Fruit fly (Drosophila melanogaster) whole organism, pupa: ENCODE measurements around the gene Nup205.

Experiments used
- CG12605 ChIP-seq: fragments of 200-800 bp; sonication (Bioruptor generic); IDR thresholded peaks from 2 replicates; pipeline ENCODE4 v1.3.6; 2022; ENCODE audit warnings: missing biosample characterization, missing genetic modification characterization
- CG17806 ChIP-seq: fragments of 200-800 bp; sonication (Bioruptor generic); optimal IDR thresholded peaks from 2 replicates; lab custom pipeline; 2018; ENCODE audit warnings: missing biosample characterization, mild to moderate bottlenecking, missing genetic modification characterization, moderate library complexity
- CG8301 ChIP-seq: fragments of 200-800 bp; sonication (Bioruptor generic); optimal IDR thresholded peaks from 2 replicates; lab custom pipeline; 2018; ENCODE audit warnings: missing biosample characterization, mild to moderate bottlenecking, missing genetic modification characterization
- fd96Ca ChIP-seq: fragments of 200-800 bp; sonication (Bioruptor generic); IDR thresholded peaks from 3 replicates; pipeline ENCODE4 v1.3.6; 2022; ENCODE audit warnings: missing biosample characterization, missing genetic modification characterization

- TF ChIP-seq CG12605 (GFP tag; lab: Robert Waterston, UW) (peak; percentile 46), CG8301 (tag; lab: Kevin White, UChicago) (peak; percentile 41), CG17806 (tag; lab: Kevin White, UChicago) (peak; percentile 24), fd96Ca (GFP tag; lab: Robert Waterston, UW) (peak; percentile 73; the same call in 2 of the 3 replicates)
Measured at dm6 chrX:19886936-19887934, 35.2 kb downstream of the Nup205 start.
